Fruit fly (Drosophila melanogaster) whole organism, embryonic: ENCODE data around the gene wge.

Experiments used
- Bdp1 ChIP-seq: fragments of 200-800 bp; sonication (Bioruptor generic); optimal IDR thresholded peaks from 3 replicates; lab custom pipeline; 2016; ENCODE audit warnings: missing biosample characterization, missing genetic modification characterization
- CG11093 ChIP-seq: fragments of 200-800 bp; sonication (Bioruptor generic); IDR thresholded peaks from 3 replicates; pipeline ENCODE4 v1.3.6; 2022; ENCODE audit warnings: missing biosample characterization, missing genetic modification characterization
- CG11695 ChIP-seq: fragments of 200-800 bp; sonication (Bioruptor generic); IDR thresholded peaks from 3 replicates; pipeline ENCODE4 v1.3.6; 2022; ENCODE audit warnings: missing biosample characterization, missing genetic modification characterization
- CG14710 ChIP-seq: fragments of 200-800 bp; sonication (Bioruptor generic); optimal IDR thresholded peaks from 3 replicates; lab custom pipeline; 2019; ENCODE audit warnings: missing biosample characterization, mild to moderate bottlenecking, missing genetic modification characterization, moderate library complexity
- CG1602 ChIP-seq: fragments of 200-800 bp; sonication (Bioruptor generic); optimal IDR thresholded peaks from 3 replicates; lab custom pipeline; 2016; ENCODE audit warnings: missing biosample characterization, missing genetic modification characterization
- CG1792 ChIP-seq: fragments of 200-800 bp; sonication (Bioruptor generic); optimal IDR thresholded peaks from 2 replicates; lab custom pipeline; 2016; ENCODE audit warnings: missing biosample characterization, missing genetic modification characterization
- CG2678 ChIP-seq: fragments of 200-800 bp; sonication (Bioruptor generic); optimal IDR thresholded peaks from 3 replicates; lab custom pipeline; 2019; ENCODE audit warnings: missing biosample characterization, mild to moderate bottlenecking, missing genetic modification characterization, moderate library complexity
- CG3847 ChIP-seq: fragments of 200-800 bp; sonication (Bioruptor generic); IDR thresholded peaks from 2 replicates; pipeline ENCODE4 v1.3.6; 2022; ENCODE audit warnings: missing biosample characterization, missing genetic modification characterization
- CG4282 ChIP-seq: fragments of 200-800 bp; sonication (Bioruptor generic); optimal IDR thresholded peaks from 2 replicates; lab custom pipeline; 2016; ENCODE audit warnings: missing biosample characterization, missing genetic modification characterization
- CG4328 ChIP-seq: fragments of 200-800 bp; sonication (Bioruptor generic); optimal IDR thresholded peaks from 3 replicates; lab custom pipeline; 2017; ENCODE audit warnings: missing biosample characterization, missing genetic modification reagents, missing genetic modification characterization
- CG5180 ChIP-seq: fragments of 200-800 bp; sonication (Bioruptor generic); optimal IDR thresholded peaks from 3 replicates; lab custom pipeline; 2017; ENCODE audit warnings: missing biosample characterization, missing genetic modification characterization, mild to moderate bottlenecking, moderate library complexity, missing genetic modification reagents
- CG5953 ChIP-seq: fragments of 200-800 bp; sonication (Bioruptor generic); IDR thresholded peaks from 2 replicates; pipeline ENCODE4 v1.3.6; 2022; ENCODE audit warnings: missing biosample characterization, missing genetic modification characterization
- CG6175 ChIP-seq: fragments of 200-800 bp; sonication (Bioruptor generic); IDR thresholded peaks from 3 replicates; pipeline ENCODE4 v1.3.6; 2022; ENCODE audit warnings: missing biosample characterization, missing genetic modification characterization
- CG6689 ChIP-seq: fragments of 200-800 bp; sonication (Bioruptor generic); IDR thresholded peaks from 2 replicates; pipeline ENCODE4 v1.3.6; 2022; ENCODE audit warnings: missing biosample characterization, missing genetic modification characterization
- CG8944 ChIP-seq: fragments of 200-800 bp; sonication (Bioruptor generic); optimal IDR thresholded peaks from 3 replicates; lab custom pipeline; 2016; ENCODE audit warnings: missing biosample characterization, missing genetic modification characterization
- CHES-1-like ChIP-seq: fragments of 200-800 bp; sonication (Bioruptor generic); optimal IDR thresholded peaks from 2 replicates; lab custom pipeline; 2016; ENCODE audit warnings: missing biosample characterization, missing genetic modification characterization
- CoRest ChIP-seq: fragments of 200-800 bp; sonication (Bioruptor generic); optimal IDR thresholded peaks from 3 replicates; lab custom pipeline; 2018; ENCODE audit warnings: missing biosample characterization, mild to moderate bottlenecking, missing genetic modification characterization, moderate library complexity
- Doc2 ChIP-seq: fragments of 200-800 bp; sonication (Bioruptor generic); IDR thresholded peaks from 2 replicates; pipeline ENCODE4 v1.3.6; 2022; ENCODE audit warnings: missing biosample characterization, missing genetic modification characterization
- Fer2 ChIP-seq: fragments of 200-800 bp; sonication (Bioruptor generic); optimal IDR thresholded peaks from 2 replicates; lab custom pipeline; 2018; ENCODE audit warnings: missing biosample characterization, mild to moderate bottlenecking, missing genetic modification characterization, moderate library complexity
- Fer3 ChIP-seq: fragments of 200-800 bp; sonication (Bioruptor generic); optimal IDR thresholded peaks from 2 replicates; lab custom pipeline; 2018; ENCODE audit warnings: missing biosample characterization, mild to moderate bottlenecking, missing genetic modification characterization, moderate library complexity
- Gug ChIP-seq: fragments of 200-800 bp; sonication (Bioruptor generic); IDR thresholded peaks from 4 replicates; pipeline ENCODE4 v1.3.6; 2022; ENCODE audit warnings: missing biosample characterization, missing genetic modification characterization
- H2.0 ChIP-seq: fragments of 200-800 bp; sonication (Bioruptor generic); IDR thresholded peaks from 2 replicates; pipeline ENCODE4 v1.3.6; 2022; ENCODE audit warnings: missing biosample characterization, missing genetic modification characterization
- Hr3 ChIP-seq: fragments of 200-800 bp; sonication (Bioruptor generic); optimal IDR thresholded peaks from 3 replicates; lab custom pipeline; 2016; ENCODE audit warnings: missing biosample characterization, missing genetic modification characterization
- Rx ChIP-seq: fragments of 200-800 bp; sonication (Bioruptor generic); IDR thresholded peaks from 2 replicates; pipeline ENCODE4 v1.3.6; 2022; ENCODE audit warnings: missing biosample characterization, missing genetic modification characterization
- Sox102F ChIP-seq: fragments of 200-800 bp; sonication (Bioruptor generic); optimal IDR thresholded peaks from 2 replicates; lab custom pipeline; 2018; ENCODE audit warnings: missing biosample characterization, mild to moderate bottlenecking, missing genetic modification characterization, moderate library complexity
- Spps ChIP-seq: fragments of 200-800 bp; sonication (Bioruptor generic); optimal IDR thresholded peaks from 2 replicates; lab custom pipeline; 2018; ENCODE audit warnings: missing biosample characterization, mild to moderate bottlenecking, missing genetic modification characterization
- Ssrp ChIP-seq: fragments of 200-800 bp; sonication (Bioruptor generic); optimal IDR thresholded peaks from 2 replicates; lab custom pipeline; 2018; ENCODE audit warnings: missing biosample characterization, mild to moderate bottlenecking, missing genetic modification characterization, moderate library complexity
- bowl ChIP-seq: fragments of 200-800 bp; sonication (Bioruptor generic); IDR thresholded peaks from 2 replicates; pipeline ENCODE4 v1.3.6; 2022; ENCODE audit warnings: missing biosample characterization, missing genetic modification characterization
- cad ChIP-seq: fragments of >200 bp; optimal IDR thresholded peaks from 2 replicates; lab custom pipeline; 2017; ENCODE audit warnings: missing biosample characterization, missing genetic modification characterization
- caup ChIP-seq: fragments of 200-800 bp; sonication (Bioruptor generic); optimal IDR thresholded peaks from 3 replicates; lab custom pipeline; 2017; ENCODE audit warnings: missing biosample characterization, mild to moderate bottlenecking, missing genetic modification characterization, moderate library complexity; ENCODE audit not compliant: severe bottlenecking
- chm ChIP-seq: fragments of 200-800 bp; sonication (Bioruptor generic); IDR thresholded peaks from 2 replicates; pipeline ENCODE4 v1.3.6; 2022; ENCODE audit warnings: missing biosample characterization, missing genetic modification characterization
- dpn ChIP-seq, 2 experiments: fragments of 200-800 bp; sonication (Bioruptor generic); optimal IDR thresholded peaks; 3 replicates each; lab custom pipeline; 2016; ENCODE audit warnings: missing biosample characterization in 2 of 2, missing genetic modification characterization in 2 of 2
- esg ChIP-seq: fragments of 200-800 bp; sonication (Bioruptor generic); conservative IDR thresholded peaks from 2 replicates; pipeline ENCODE4 v1.3.6; 2022; ENCODE audit warnings: missing biosample characterization, missing genetic modification characterization
- fd96Cb ChIP-seq: fragments of 200-800 bp; sonication (Bioruptor generic); optimal IDR thresholded peaks from 2 replicates; lab custom pipeline; 2018; ENCODE audit warnings: missing biosample characterization, mild to moderate bottlenecking, missing genetic modification characterization, moderate library complexity
- gcm2 ChIP-seq: fragments of 200-800 bp; sonication (Bioruptor generic); optimal IDR thresholded peaks from 2 replicates; lab custom pipeline; 2016; ENCODE audit warnings: missing biosample characterization, missing genetic modification characterization
- gro ChIP-seq: fragments of 200-800 bp; sonication (Bioruptor generic); optimal IDR thresholded peaks from 2 replicates; lab custom pipeline; 2016; ENCODE audit warnings: missing biosample characterization, missing genetic modification characterization
- inv ChIP-seq: fragments of 200-800 bp; sonication (Bioruptor generic); IDR thresholded peaks from 2 replicates; pipeline ENCODE4 v1.3.6; 2022; ENCODE audit warnings: missing biosample characterization, missing genetic modification characterization; ENCODE audit not compliant: partially characterized antibody
- jigr1 ChIP-seq: fragments of 200-800 bp; sonication (Bioruptor generic); IDR thresholded peaks from 3 replicates; pipeline ENCODE4 v1.3.6; 2022; ENCODE audit warnings: missing biosample characterization, missing genetic modification characterization
- jumu ChIP-seq: fragments of 200-800 bp; sonication (Bioruptor generic); optimal IDR thresholded peaks from 3 replicates; lab custom pipeline; 2016; ENCODE audit warnings: missing biosample characterization, missing genetic modification characterization
- kay ChIP-seq: fragments of 200-800 bp; sonication (Bioruptor generic); optimal IDR thresholded peaks from 2 replicates; lab custom pipeline; 2016; ENCODE audit warnings: missing biosample characterization, missing genetic modification characterization
- onecut ChIP-seq: fragments of 200-800 bp; sonication (Bioruptor generic); IDR thresholded peaks from 2 replicates; pipeline ENCODE4 v1.3.6; 2022; ENCODE audit warnings: missing biosample characterization, missing genetic modification characterization
- phol ChIP-seq: fragments of 200-800 bp; sonication (Bioruptor generic); optimal IDR thresholded peaks from 3 replicates; lab custom pipeline; 2018; ENCODE audit warnings: missing biosample characterization, mild to moderate bottlenecking, missing genetic modification characterization, moderate library complexity
- run ChIP-seq: fragments of 200-800 bp; sonication (Bioruptor generic); optimal IDR thresholded peaks from 3 replicates; lab custom pipeline; 2018; ENCODE audit warnings: missing biosample characterization, mild to moderate bottlenecking, missing genetic modification characterization
- tin ChIP-seq: fragments of 200-800 bp; sonication (Bioruptor generic); optimal IDR thresholded peaks from 3 replicates; lab custom pipeline; 2016; ENCODE audit warnings: missing biosample characterization, missing genetic modification characterization
- tio ChIP-seq: fragments of 200-800 bp; sonication (Bioruptor generic); optimal IDR thresholded peaks from 2 replicates; lab custom pipeline; 2017; ENCODE audit warnings: missing biosample characterization, missing genetic modification characterization, inconsistent platforms
- tll ChIP-seq, 2 experiments: fragments of 200-800 bp in 1 of 2; fragments of >200 bp in 1 of 2; sonication (Bioruptor generic) in 1 of 2; optimal IDR thresholded peaks; 2 replicates each; lab custom pipeline; 2017 to 2019; ENCODE audit warnings: missing biosample characterization in 2 of 2, missing genetic modification characterization in 2 of 2, mild to moderate bottlenecking in 1 of 2, moderate library complexity in 1 of 2
- trh ChIP-seq: fragments of 200-800 bp; sonication (Bioruptor generic); optimal IDR thresholded peaks from 2 replicates; lab custom pipeline; 2016; ENCODE audit warnings: missing biosample characterization, missing genetic modification characterization
- zf30C ChIP-seq: fragments of 200-800 bp; sonication (Bioruptor generic); optimal IDR thresholded peaks from 3 replicates; lab custom pipeline; 2018; ENCODE audit warnings: missing biosample characterization, mild to moderate bottlenecking, missing genetic modification characterization
- zfh1 ChIP-seq: fragments of 200-800 bp; sonication (Bioruptor generic); IDR thresholded peaks from 3 replicates; pipeline ENCODE4 v1.3.6; 2022; ENCODE audit warnings: missing biosample characterization, missing genetic modification characterization

The wge gene

DNA sequence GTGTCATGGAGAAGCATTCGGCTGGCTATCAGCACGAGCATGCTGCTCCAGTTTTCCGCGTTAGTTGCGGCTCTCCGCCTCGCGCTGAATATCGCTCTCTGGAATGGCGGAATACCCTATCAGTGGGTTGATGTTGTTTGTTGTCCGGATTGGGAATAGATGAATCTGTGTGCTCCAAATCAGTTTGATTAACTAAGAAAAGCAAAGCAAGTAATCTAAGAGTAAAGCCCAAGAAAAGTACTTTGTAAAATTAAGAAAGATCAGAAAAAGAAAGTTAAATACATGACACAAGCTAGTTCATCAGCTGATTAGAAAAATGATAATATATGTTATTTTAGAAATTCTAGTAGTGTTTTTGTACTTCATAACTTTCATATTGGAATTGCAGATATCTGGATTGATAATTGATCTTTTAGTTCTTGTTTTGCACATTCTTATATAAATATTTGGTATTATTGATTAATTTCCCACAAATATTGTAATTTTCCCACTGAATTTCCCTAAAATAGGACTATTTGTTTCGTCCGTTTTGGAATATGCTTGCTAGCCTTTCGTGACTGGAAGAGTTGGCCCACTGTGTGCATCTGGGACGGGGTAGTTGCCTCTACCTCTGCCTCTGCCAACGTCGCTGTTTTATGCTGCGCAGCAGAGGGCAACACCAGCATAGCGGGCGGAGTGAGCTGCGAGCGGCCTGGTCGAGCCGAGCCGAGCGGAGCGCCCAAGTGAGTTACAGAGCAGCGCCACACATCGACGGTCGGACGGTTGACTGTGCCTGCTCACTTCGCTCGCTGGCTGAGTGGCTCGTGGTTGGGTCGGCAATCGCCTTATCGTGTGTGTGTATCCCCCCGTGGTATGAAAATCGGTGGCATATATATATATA, 33.2 kb upstream of the wge start (continued):
- TF ChIP-seq caup (GFP tag; lab: Kevin White, UChicago) (peak; percentile 9), zf30C (GFP tag; lab: Kevin White, UChicago) (no peak), CG4328 (GFP tag; lab: Kevin White, UChicago) (peak; percentile 58), run (peak; percentile 15), gro (GFP tag; lab: Kevin White, UChicago) (no peak), cad (GFP tag; lab: Kevin White, UChicago) (no peak), Spps (tag; lab: Kevin White, UChicago) (no peak), CG8944 (peak; percentile 58), phol (tag; lab: Kevin White, UChicago) (peak; percentile 74), gcm2 (peak; percentile 21), kay (no peak), Sox102F (GFP tag; lab: Kevin White, UChicago) (peak; percentile 73), Fer2 (tag; lab: Kevin White, UChicago) (peak; percentile 37), CoRest (peak; percentile 85), jumu (peak; percentile 45), chm (peak; percentile 83), trh (GFP tag; lab: Kevin White, UChicago) (peak; percentile 11), CG5180 (peak; percentile 11), esg (GFP tag; lab: Robert Waterston, UW) (peak; percentile 42), CG6689 (GFP tag; lab: Robert Waterston, UW) (0 out of 2 replicates have a peak, but pooled peaks have one; percentile 4), CG1602 (GFP tag; lab: Kevin White, UChicago) (peak; percentile 43), onecut (GFP tag; lab: Robert Waterston, UW) (no peak; the same call in 1 of the 2 replicates), inv (GFP tag; lab: Robert Waterston, UW) (no peak), CG11695 (GFP tag; lab: Robert Waterston, UW) (no peak), bowl (GFP tag; lab: Robert Waterston, UW) (peak; percentile 53; the same call in 1 of the 2 replicates), tin (GFP tag; lab: Kevin White, UChicago) (peak; percentile 54), CG2678 (peak; percentile 81), CG1792 (peak; percentile 1), Hr3 (peak; percentile 60), Bdp1 (GFP tag; lab: Kevin White, UChicago) (no peak), CG3847 (GFP tag; lab: Robert Waterston, UW) (peak; percentile 41; the same call in 1 of the 2 replicates), Rx (GFP tag; lab: Robert Waterston, UW) (peak; percentile 57), Doc2 (GFP tag; lab: Robert Waterston, UW) (no peak), zfh1 (peak; percentile 42; the same call in 2 of the 3 replicates), jigr1 (peak; percentile 51; the same call in 1 of the 3 replicates), fd96Cb (peak; percentile 59), Ssrp (peak; percentile 58), CHES-1-like (GFP tag; lab: Kevin White, UChicago) (peak; percentile 58), CG11093 (GFP tag; lab: Robert Waterston, UW) (no peak), CG5953 (GFP tag; lab: Robert Waterston, UW) (0 out of 2 replicates have a peak, but pooled peaks have one; percentile 4), tll (GFP tag; optimal IDR thresholded peaks at IDR 0.05; lab: Kevin White, UChicago) (no peak), CG14710 (peak; percentile 40), Gug (GFP tag; lab: Robert Waterston, UW) (peak; percentile 79), H2.0 (peak; percentile 58), CG4282 (GFP tag; lab: Kevin White, UChicago) (no peak), dpn (GFP tag; optimal IDR thresholded peaks at IDR 0.05; lab: Kevin White, UChicago) (peak; percentile 53 to 75), tio (GFP tag; lab: Kevin White, UChicago) (no peak), CG6175 (GFP tag; lab: Robert Waterston, UW) (peak; percentile 89), Fer3 (tag; lab: Kevin White, UChicago) (peak; percentile 18)
